Worm (Caenorhabditis elegans): ENCODE data around the gene dyf-18.

Gene dyf-18

DNA sequence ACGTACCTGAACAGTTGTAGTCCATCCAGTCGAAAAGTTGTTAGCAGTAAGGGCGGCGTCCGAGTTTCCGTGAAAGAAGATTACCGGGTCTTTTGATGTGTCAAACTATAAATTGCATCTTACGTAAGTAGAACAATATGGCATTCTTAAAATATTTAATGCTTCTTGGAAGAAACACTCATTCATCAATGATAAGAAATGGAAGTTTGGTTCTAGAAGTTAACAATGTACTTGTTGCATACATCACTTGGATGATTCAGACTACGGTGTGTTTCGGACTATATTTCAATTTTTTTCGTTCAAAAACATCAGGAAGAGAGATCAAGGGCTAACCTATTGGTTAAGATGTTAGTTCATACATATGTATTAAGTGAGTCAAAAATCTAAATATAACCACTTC lies 28.9 kb downstream of the dyf-18 start:
- TF ChIP-seq php-3 (GFP tag; IDR thresholded peaks at IDR 0.05) (no peak), unc-62 (GFP tag; optimal IDR thresholded peaks at IDR 0.05 in 1 of 2) (no peak), unc-62 (tag; optimal IDR thresholded peaks at IDR 0.05) (no peak)

DNA sequence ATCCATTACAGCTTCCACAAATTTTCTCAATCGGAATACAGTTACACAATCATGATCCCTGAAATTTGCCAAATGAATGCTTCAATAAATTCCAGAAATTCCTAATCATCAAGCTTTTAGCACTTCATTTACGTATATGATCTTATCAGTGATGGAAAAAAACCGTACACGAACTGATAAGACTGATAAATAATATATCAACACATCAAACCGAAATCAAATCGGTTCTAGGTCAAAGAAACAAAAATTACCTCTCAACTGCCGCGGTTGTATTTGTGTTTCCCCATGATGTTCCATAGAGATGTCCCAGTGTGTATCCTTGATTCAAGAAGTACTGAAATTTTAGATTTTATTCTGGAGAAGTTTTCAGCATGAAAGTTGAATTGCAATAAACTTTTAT lies 29.9 kb downstream of the dyf-18 start:
- TF ChIP-seq zip-2 (tag; optimal IDR thresholded peaks at IDR 0.05): no peak
- no peak for TF ChIP-seq daf-16 (GFP tag; optimal IDR thresholded peaks at IDR 0.05)
- TF ChIP-seq daf-16 (tag; optimal IDR thresholded peaks at IDR 0.05): peak; percentile 55
- TF ChIP-seq tag-97 (GFP tag; IDR thresholded peaks at IDR 0.05): no peak
- no peak for TF ChIP-seq tra-1 (GFP tag; IDR thresholded peaks at IDR 0.05)
- TF ChIP-seq nhr-28 (tag; optimal IDR thresholded peaks at IDR 0.05): peak; percentile 73
- no peak for TF ChIP-seq gei-8 (GFP tag; optimal IDR thresholded peaks at IDR 0.05)
- no peak for TF ChIP-seq Y105C5A.15 (GFP tag; IDR thresholded peaks at IDR 0.05)
- TF ChIP-seq pqm-1 (tag; optimal IDR thresholded peaks at IDR 0.05): peak; percentile 77
- no peak for TF ChIP-seq nhr-48 (tag; optimal IDR thresholded peaks at IDR 0.05)
- no peak for TF ChIP-seq mes-2 (tag; optimal IDR thresholded peaks at IDR 0.05; ENCODE audit: poor library complexity, severe bottlenecking)
- no peak for TF ChIP-seq ceh-62 (tag; optimal IDR thresholded peaks at IDR 0.05)
- TF ChIP-seq hlh-11 (tag; optimal IDR thresholded peaks at IDR 0.05): peak; percentile 23
- peak; percentile 15 for TF ChIP-seq dve-1 (tag; optimal IDR thresholded peaks at IDR 0.05; ENCODE audit: insufficient read depth)
- TF ChIP-seq dmd-6 (GFP tag; IDR thresholded peaks at IDR 0.05): peak; percentile 70
- TF ChIP-seq unc-62 (GFP tag; optimal IDR thresholded peaks at IDR 0.05 in 1 of 2): peak in 1 of 2 experiments; percentile 15
- no peak for TF ChIP-seq unc-62 (tag; optimal IDR thresholded peaks at IDR 0.05)
- peak; percentile 91 for TF ChIP-seq aha-1 (tag)

DNA sequence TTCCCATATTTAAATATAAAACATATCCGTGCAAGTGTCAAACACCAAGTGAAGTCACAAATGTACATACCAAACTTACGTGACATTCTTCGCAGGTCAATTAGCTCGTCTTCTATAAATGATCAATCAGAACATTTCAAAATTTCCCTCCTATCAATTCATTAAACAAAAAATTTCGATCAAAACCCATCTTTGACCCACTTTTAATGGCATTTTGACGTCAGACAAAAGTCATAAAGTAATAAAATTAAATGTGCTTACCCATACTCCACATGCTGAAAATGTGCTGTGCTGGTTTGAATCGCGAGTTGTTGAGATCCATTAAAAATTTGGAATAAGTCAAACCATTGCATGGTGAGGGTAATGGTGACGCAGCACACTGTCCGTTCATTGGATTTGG lies 31.2 kb downstream of the dyf-18 start:
- TF ChIP-seq zip-11 (GFP tag; IDR thresholded peaks at IDR 0.05): no peak
- TF ChIP-seq nhr-28 (tag; optimal IDR thresholded peaks at IDR 0.05): peak; percentile 27
- no peak for TF ChIP-seq ZK546.5 (tag; optimal IDR thresholded peaks at IDR 0.05)
- peak; percentile 7 for TF ChIP-seq hlh-11 (tag; optimal IDR thresholded peaks at IDR 0.05)
- TF ChIP-seq dve-1 (tag; optimal IDR thresholded peaks at IDR 0.05; ENCODE audit: insufficient read depth): peak; percentile 43
- no peak for TF ChIP-seq T26A8.4 (GFP tag; IDR thresholded peaks at IDR 0.05)
- peak; percentile 79 for TF ChIP-seq dmd-6 (GFP tag; IDR thresholded peaks at IDR 0.05)
- no peak for TF ChIP-seq dmd-9 (GFP tag; IDR thresholded peaks at IDR 0.05)
- TF ChIP-seq daf-16 (GFP tag; optimal IDR thresholded peaks at IDR 0.05): no peak
- TF ChIP-seq daf-16 (tag; optimal IDR thresholded peaks at IDR 0.05): peak; percentile 36

DNA sequence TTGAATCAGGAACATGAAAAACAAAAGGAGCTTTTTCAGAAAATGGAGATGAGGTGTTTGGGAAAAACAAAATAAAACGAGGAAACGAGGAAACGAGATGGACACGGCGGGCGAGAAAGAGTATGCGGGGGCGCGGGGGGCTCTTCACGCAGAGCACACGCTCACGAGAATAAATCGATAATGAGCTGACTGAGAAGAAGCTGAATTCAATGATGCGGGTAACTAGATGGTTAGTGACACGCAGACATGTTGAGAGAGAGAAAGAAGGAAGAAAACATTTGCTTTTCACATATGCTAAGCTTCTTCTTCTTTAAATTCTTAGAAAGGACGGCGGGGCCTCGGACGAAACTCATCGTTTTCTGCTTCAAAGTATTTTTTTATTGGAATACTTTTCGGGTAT lies 35.5 kb downstream of the dyf-18 start:
- TF ChIP-seq daf-8 (GFP tag; IDR thresholded peaks at IDR 0.05): no peak
- TF ChIP-seq nhr-42 (GFP tag; IDR thresholded peaks at IDR 0.05): no peak
- no peak for TF ChIP-seq lim-7 (GFP tag; IDR thresholded peaks at IDR 0.05)
- TF ChIP-seq D1046.2 (GFP tag; IDR thresholded peaks at IDR 0.05): no peak
- TF ChIP-seq nhr-102 (tag; optimal IDR thresholded peaks at IDR 0.05): no peak
- no peak for TF ChIP-seq R02D3.7 (tag; optimal IDR thresholded peaks at IDR 0.05)
- no peak for TF ChIP-seq lin-39 (tag; optimal IDR thresholded peaks at IDR 0.05)
- TF ChIP-seq nhr-28 (tag; optimal IDR thresholded peaks at IDR 0.05): no peak
- TF ChIP-seq dmd-8 (GFP tag; IDR thresholded peaks at IDR 0.05): no peak
- TF ChIP-seq lin-29 (GFP tag; IDR thresholded peaks at IDR 0.05): no peak
- TF ChIP-seq dmd-9 (GFP tag; IDR thresholded peaks at IDR 0.05): no peak
- TF ChIP-seq pqm-1 (tag; optimal IDR thresholded peaks at IDR 0.05): no peak
- peak; percentile 52 for TF ChIP-seq mep-1 (tag; optimal IDR thresholded peaks at IDR 0.05)
- TF ChIP-seq mes-2 (tag; optimal IDR thresholded peaks at IDR 0.05; ENCODE audit: poor library complexity, severe bottlenecking): no peak
- no peak for TF ChIP-seq ZK546.5 (tag; optimal IDR thresholded peaks at IDR 0.05)
- no peak for TF ChIP-seq F10B5.3 (tag; optimal IDR thresholded peaks at IDR 0.05)
- TF ChIP-seq unc-62 (GFP tag; optimal IDR thresholded peaks at IDR 0.05 in 1 of 2): no peak
- TF ChIP-seq unc-62 (tag; optimal IDR thresholded peaks at IDR 0.05): no peak
- peak; percentile 50 for TF ChIP-seq hmg-1.1 (GFP tag; IDR thresholded peaks at IDR 0.05)
- TF ChIP-seq rbr-2 (tag; optimal IDR thresholded peaks at IDR 0.05): peak; percentile 73
- peak; percentile 60 for TF ChIP-seq ceh-28 (tag; optimal IDR thresholded peaks at IDR 0.05)
- no peak for TF ChIP-seq dpl-1 (GFP tag; optimal IDR thresholded peaks at IDR 0.05)
- TF ChIP-seq madf-5 (GFP tag; IDR thresholded peaks at IDR 0.05): no peak
- no peak for TF ChIP-seq pha-4 (GFP tag; IDR thresholded peaks at IDR 0.05)
- TF ChIP-seq pha-4 (tag; optimal IDR thresholded peaks at IDR 0.05): no peak
- TF ChIP-seq nhr-11 (tag; optimal IDR thresholded peaks at IDR 0.05): peak; percentile 20
- no peak for TF ChIP-seq cey-2 (tag; optimal IDR thresholded peaks at IDR 0.05; ENCODE audit: borderline replicate concordance, insufficient read depth)
- TF ChIP-seq hif-1 (tag; optimal IDR thresholded peaks at IDR 0.05): peak in 1 of 2 experiments; percentile 41
- TF ChIP-seq ceh-20 (GFP tag; IDR thresholded peaks at IDR 0.05): 0 out of 2 replicates have a peak, but pooled peaks have one; percentile 49
- TF ChIP-seq nhr-10 (tag; optimal IDR thresholded peaks at IDR 0.05): no peak
